Worm (Caenorhabditis elegans) whole organism, mixed stage, embryonic: Measurements from ENCODE around the gene wago-4.

Experiments
- M03D4.4 ChIP-seq: sonication (generic microtip); optimal IDR thresholded peaks from 2 replicates; lab custom pipeline; 2017; ENCODE audit warnings: mild to moderate bottlenecking, missing genetic modification characterization, missing compliant biosample characterization
- bed-3 ChIP-seq: fragments of 200-800 bp; sonication (Bioruptor generic); optimal IDR thresholded peaks from 3 replicates; lab custom pipeline; 2018; ENCODE audit warnings: mild to moderate bottlenecking, missing genetic modification characterization, moderate library complexity, missing compliant biosample characterization
- blmp-1 ChIP-seq: fragments of 150-350 bp; optimal IDR thresholded peaks from 2 replicates; lab custom pipeline; 2014; ENCODE audit warnings: missing biosample characterization, missing genetic modification characterization
- ceh-39 ChIP-seq: fragments of 150-350 bp; optimal IDR thresholded peaks from 2 replicates; lab custom pipeline; 2014; ENCODE audit warnings: missing biosample characterization, missing genetic modification characterization
- ceh-43 ChIP-seq: fragments of 200-800 bp; sonication (Bioruptor generic); optimal IDR thresholded peaks from 2 replicates; lab custom pipeline; 2018; ENCODE audit warnings: mild to moderate bottlenecking, missing genetic modification characterization, moderate library complexity, missing compliant biosample characterization
- ceh-83 ChIP-seq: fragments of 200-800 bp; sonication (Bioruptor generic); optimal IDR thresholded peaks from 2 replicates; lab custom pipeline; 2018; ENCODE audit warnings: mild to moderate bottlenecking, missing genetic modification characterization, missing compliant biosample characterization
- ces-1 ChIP-seq: fragments of 150-350 bp; optimal IDR thresholded peaks from 2 replicates; lab custom pipeline; 2014; ENCODE audit warnings: missing biosample characterization, missing genetic modification reagents, missing genetic modification characterization
- cnd-1 ChIP-seq: fragments of 200-800 bp; sonication (Bioruptor generic); optimal IDR thresholded peaks from 2 replicates; lab custom pipeline; 2018; ENCODE audit warnings: mild to moderate bottlenecking, missing genetic modification characterization, missing compliant biosample characterization
- drap-1 ChIP-seq: fragments of 200-800 bp; sonication (Bioruptor generic); optimal IDR thresholded peaks from 3 replicates; lab custom pipeline; 2018; ENCODE audit warnings: mild to moderate bottlenecking, missing genetic modification characterization, missing compliant biosample characterization
- elt-1 ChIP-seq: sonication (generic microtip); optimal IDR thresholded peaks from 2 replicates; lab custom pipeline; 2017; ENCODE audit warnings: missing genetic modification characterization, mild to moderate bottlenecking, missing compliant biosample characterization, antibody characterized with exemption, moderate library complexity, borderline replicate concordance; ENCODE audit not compliant: insufficient read depth
- elt-3 ChIP-seq: fragments of 150-350 bp; optimal IDR thresholded peaks from 2 replicates; lab custom pipeline; 2014; ENCODE audit warnings: missing biosample characterization, missing genetic modification characterization
- flh-1 ChIP-seq: fragments of 200-800 bp; sonication (Bioruptor generic); optimal IDR thresholded peaks from 2 replicates; lab custom pipeline; 2018; ENCODE audit warnings: mild to moderate bottlenecking, missing genetic modification characterization, moderate library complexity, missing compliant biosample characterization
- ham-2 ChIP-seq: fragments of 200-800 bp; sonication (Bioruptor generic); optimal IDR thresholded peaks from 2 replicates; lab custom pipeline; 2018; ENCODE audit warnings: mild to moderate bottlenecking, missing genetic modification characterization, missing compliant biosample characterization
- hlh-1 ChIP-seq: fragments of 150-350 bp; optimal IDR thresholded peaks from 2 replicates; lab custom pipeline; 2014; ENCODE audit warnings: missing biosample characterization, missing genetic modification reagents, missing genetic modification characterization
- lin-13 ChIP-seq: fragments of 150-350 bp; optimal IDR thresholded peaks from 2 replicates; lab custom pipeline; 2014; ENCODE audit warnings: missing biosample characterization, missing genetic modification characterization
- lin-32 ChIP-seq: fragments of 200-800 bp; sonication (Bioruptor generic); optimal IDR thresholded peaks from 2 replicates; lab custom pipeline; 2018; ENCODE audit warnings: mild to moderate bottlenecking, missing genetic modification characterization, missing compliant biosample characterization
- lsy-2 ChIP-seq: fragments of 150-350 bp; optimal IDR thresholded peaks from 2 replicates; lab custom pipeline; 2014; ENCODE audit warnings: missing biosample characterization, missing genetic modification characterization
- mab-5 ChIP-seq: fragments of 150-350 bp; optimal IDR thresholded peaks from 2 replicates; lab custom pipeline; 2014; ENCODE audit warnings: missing biosample characterization, missing genetic modification characterization
- mep-1 ChIP-seq: fragments of 150-350 bp; optimal IDR thresholded peaks from 2 replicates; lab custom pipeline; 2017; ENCODE audit warnings: missing biosample characterization, missing genetic modification reagents, missing genetic modification characterization, inconsistent platforms
- mls-2 ChIP-seq: sonication (generic microtip); optimal IDR thresholded peaks from 2 replicates; lab custom pipeline; 2016; ENCODE audit warnings: mild to moderate bottlenecking, missing genetic modification characterization, moderate library complexity, missing compliant biosample characterization
- nhr-12 ChIP-seq: fragments of 150-350 bp; optimal IDR thresholded peaks from 2 replicates; lab custom pipeline; 2014; ENCODE audit warnings: missing biosample characterization, missing genetic modification characterization
- nhr-2 ChIP-seq: fragments of 150-350 bp; optimal IDR thresholded peaks from 2 replicates; lab custom pipeline; 2014; ENCODE audit warnings: missing biosample characterization, missing genetic modification characterization
- nhr-237 ChIP-seq: fragments of 150-350 bp; optimal IDR thresholded peaks from 2 replicates; lab custom pipeline; 2014; ENCODE audit warnings: missing biosample characterization, missing genetic modification characterization
- nhr-28 ChIP-seq: fragments of 150-350 bp; optimal IDR thresholded peaks from 2 replicates; lab custom pipeline; 2014; ENCODE audit warnings: missing biosample characterization, missing genetic modification characterization
- nhr-76 ChIP-seq: sonication (generic microtip); optimal IDR thresholded peaks from 2 replicates; lab custom pipeline; 2017; ENCODE audit warnings: missing biosample characterization, missing genetic modification characterization
- pha-4 ChIP-seq: fragments of 150-350 bp; optimal IDR thresholded peaks from 2 replicates; lab custom pipeline; 2018; ENCODE audit warnings: missing biosample characterization, missing genetic modification reagents, missing genetic modification characterization
- sem-2 ChIP-seq: fragments of 200-800 bp; sonication (Bioruptor generic); optimal IDR thresholded peaks from 2 replicates; lab custom pipeline; 2018; ENCODE audit warnings: mild to moderate bottlenecking, missing genetic modification characterization, missing compliant biosample characterization
- snpc-4 ChIP-seq: fragments of 150-350 bp; optimal IDR thresholded peaks from 2 replicates; lab custom pipeline; 2014; ENCODE audit warnings: missing biosample characterization, missing genetic modification characterization
- sptf-1 ChIP-seq: sonication (generic microtip); optimal IDR thresholded peaks from 2 replicates; lab custom pipeline; 2017; ENCODE audit warnings: mild to moderate bottlenecking, missing genetic modification characterization, moderate library complexity, missing compliant biosample characterization
- tbx-8 ChIP-seq: fragments of 200-800 bp; sonication (Bioruptor generic); optimal IDR thresholded peaks from 2 replicates; lab custom pipeline; 2018; ENCODE audit warnings: mild to moderate bottlenecking, missing genetic modification characterization, moderate library complexity, missing compliant biosample characterization
- unc-120 ChIP-seq: sonication (generic microtip); optimal IDR thresholded peaks from 2 replicates; lab custom pipeline; 2017; ENCODE audit warnings: missing genetic modification characterization, missing compliant biosample characterization; ENCODE audit not compliant: poor library complexity, severe bottlenecking
- unc-39 ChIP-seq: fragments of 150-350 bp; optimal IDR thresholded peaks from 2 replicates; lab custom pipeline; 2014; ENCODE audit warnings: missing biosample characterization, missing genetic modification characterization
- unc-62 ChIP-seq: fragments of 150-350 bp; optimal IDR thresholded peaks from 2 replicates; lab custom pipeline; 2014; ENCODE audit warnings: missing biosample characterization, missing genetic modification reagents, missing genetic modification characterization
- zip-8 ChIP-seq: fragments of 150-350 bp; optimal IDR thresholded peaks from 2 replicates; lab custom pipeline; 2014; ENCODE audit warnings: missing biosample characterization, missing genetic modification characterization
- ztf-11 ChIP-seq: fragments of 150-350 bp; optimal IDR thresholded peaks from 2 replicates; lab custom pipeline; 2014; ENCODE audit warnings: missing biosample characterization, missing genetic modification characterization

wago-4 gene

DNA sequence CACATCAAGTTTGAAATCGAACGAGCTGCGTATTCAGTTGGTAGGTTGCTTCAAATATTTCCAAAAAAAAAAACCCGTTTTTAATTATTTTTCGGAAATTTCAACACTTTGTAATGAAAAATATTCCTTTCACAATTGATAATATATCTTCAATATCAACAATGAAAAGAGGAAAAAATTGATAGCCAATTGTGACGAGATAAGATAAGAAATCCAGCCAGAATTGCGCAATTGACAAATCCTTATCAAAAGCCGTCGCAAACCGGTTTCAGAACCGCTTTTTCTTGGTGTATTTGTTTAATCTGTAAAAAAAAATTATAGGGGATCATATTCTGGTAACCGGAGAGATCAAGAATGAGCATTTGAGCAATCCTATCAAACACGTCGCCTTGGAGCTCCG, 23.1 kb downstream of the wago-4 start:
- no peak for TF ChIP-seq pha-4
- peak; percentile 96 for TF ChIP-seq elt-3 (tag; lab: Kevin White, UChicago)
- TF ChIP-seq blmp-1 (tag; lab: Kevin White, UChicago) = no peak
- no peak for TF ChIP-seq M03D4.4 (tag; lab: Kevin White, UChicago)
- no peak for TF ChIP-seq sem-2 (GFP tag; lab: Kevin White, UChicago)
- no peak for TF ChIP-seq unc-39 (tag; lab: Kevin White, UChicago)

DNA sequence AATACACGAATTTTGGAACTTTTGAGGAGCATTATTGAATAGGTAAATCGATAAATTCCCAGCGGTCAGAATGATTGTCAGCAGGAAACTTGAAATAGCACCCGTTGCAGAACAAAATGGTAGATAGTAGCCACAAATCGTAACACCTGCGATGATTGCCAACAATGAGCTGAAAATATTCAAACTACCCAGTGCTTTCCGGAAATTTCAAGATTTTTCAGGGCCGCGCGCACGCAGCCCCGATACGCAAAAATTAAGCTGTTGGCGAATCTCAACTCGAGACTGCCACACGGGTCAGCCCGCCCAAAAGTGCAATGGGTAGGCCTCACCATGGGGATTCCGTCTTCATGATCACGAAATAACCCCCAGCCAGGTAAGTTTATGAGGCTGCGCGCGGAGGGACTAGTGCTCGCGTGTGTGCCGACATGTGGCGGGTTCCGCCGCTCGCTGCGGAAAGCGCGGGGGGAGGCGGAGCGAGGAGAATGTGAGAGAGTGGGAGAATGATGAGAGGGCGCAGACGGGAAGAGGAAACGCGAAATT, 25.3 kb downstream of the wago-4 start:
- TF ChIP-seq unc-39 (tag; lab: Kevin White, UChicago) = no peak
- TF ChIP-seq flh-1 (GFP tag; lab: Kevin White, UChicago) = no peak
- peak; percentile 1 for TF ChIP-seq nhr-237 (tag; lab: Kevin White, UChicago)
- peak; percentile 76 for TF ChIP-seq mls-2 (tag; lab: Kevin White, UChicago)
- TF ChIP-seq cnd-1 = peak; percentile 85
- no peak for TF ChIP-seq elt-1 (tag; lab: Kevin White, UChicago)
- peak; percentile 52 for TF ChIP-seq unc-120 (tag; lab: Kevin White, UChicago)
- peak; percentile 30 for TF ChIP-seq lin-32 (GFP tag; lab: Kevin White, UChicago)
- TF ChIP-seq snpc-4 (tag; lab: Kevin White, UChicago) = no peak
- TF ChIP-seq mep-1 (tag; lab: Kevin White, UChicago) = peak; percentile 57
- TF ChIP-seq zip-8 (tag; lab: Kevin White, UChicago) = no peak
- no peak for TF ChIP-seq nhr-28
- peak; percentile 71 for TF ChIP-seq ceh-83 (GFP tag; lab: Kevin White, UChicago)
- peak; percentile 77 for TF ChIP-seq sptf-1 (tag; lab: Kevin White, UChicago)
- TF ChIP-seq unc-62 (GFP tag; lab: Kevin White, UChicago) = no peak
- TF ChIP-seq nhr-76 (tag; lab: Kevin White, UChicago) = no peak
- peak; percentile 53 for TF ChIP-seq ceh-39 (tag; lab: Kevin White, UChicago)
- TF ChIP-seq drap-1 (GFP tag; lab: Kevin White, UChicago) = peak; percentile 79
- TF ChIP-seq hlh-1 (tag; lab: Kevin White, UChicago) = no peak
- TF ChIP-seq tbx-8 = peak; percentile 53
- peak; percentile 34 for TF ChIP-seq ceh-43 (GFP tag; lab: Kevin White, UChicago)
- peak; percentile 77 for TF ChIP-seq M03D4.4 (tag; lab: Kevin White, UChicago)
- peak; percentile 48 for TF ChIP-seq lsy-2 (tag; lab: Kevin White, UChicago)
- peak; percentile 21 for TF ChIP-seq ces-1
- TF ChIP-seq nhr-12 (tag; lab: Kevin White, UChicago) = no peak
- peak; percentile 69 for TF ChIP-seq ham-2
- no peak for TF ChIP-seq blmp-1 (tag; lab: Kevin White, UChicago)
- peak; percentile 69 for TF ChIP-seq sem-2 (GFP tag; lab: Kevin White, UChicago)
- TF ChIP-seq nhr-2 (tag; lab: Kevin White, UChicago) = no peak
- peak; percentile 29 for TF ChIP-seq ztf-11 (tag; lab: Kevin White, UChicago)
- peak; percentile 82 for TF ChIP-seq elt-3 (tag; lab: Kevin White, UChicago)
- TF ChIP-seq lin-13 (tag; lab: Kevin White, UChicago) = peak; percentile 89
- peak; percentile 61 for TF ChIP-seq bed-3
- TF ChIP-seq pha-4 = peak; percentile 76
- TF ChIP-seq mab-5 = no peak

- no peak for TF ChIP-seq nhr-28
- no peak for TF ChIP-seq sptf-1 (tag; lab: Kevin White, UChicago)
- TF ChIP-seq nhr-237 (tag; lab: Kevin White, UChicago) = no peak
- no peak for TF ChIP-seq unc-120 (tag; lab: Kevin White, UChicago)
- no peak for TF ChIP-seq ces-1
- no peak for TF ChIP-seq ztf-11 (tag; lab: Kevin White, UChicago)
- no peak for TF ChIP-seq nhr-12 (tag; lab: Kevin White, UChicago)
- no peak for TF ChIP-seq unc-39 (tag; lab: Kevin White, UChicago)
- no peak for TF ChIP-seq blmp-1 (tag; lab: Kevin White, UChicago)
- TF ChIP-seq snpc-4 (tag; lab: Kevin White, UChicago) = no peak
- TF ChIP-seq nhr-2 (tag; lab: Kevin White, UChicago) = no peak
- no peak for TF ChIP-seq mep-1 (tag; lab: Kevin White, UChicago)
- no peak for TF ChIP-seq flh-1 (GFP tag; lab: Kevin White, UChicago)
Observed at ce11 chrII:12948158-12948557, 28.8 kb downstream of the wago-4 start, which contains the start of gene F58G1.7. Gene F58G1.7 (minus strand): TSS chrII:12948258.
